Worm (Caenorhabditis elegans): Measurements from ENCODE around the gene valv-1.

DNA sequence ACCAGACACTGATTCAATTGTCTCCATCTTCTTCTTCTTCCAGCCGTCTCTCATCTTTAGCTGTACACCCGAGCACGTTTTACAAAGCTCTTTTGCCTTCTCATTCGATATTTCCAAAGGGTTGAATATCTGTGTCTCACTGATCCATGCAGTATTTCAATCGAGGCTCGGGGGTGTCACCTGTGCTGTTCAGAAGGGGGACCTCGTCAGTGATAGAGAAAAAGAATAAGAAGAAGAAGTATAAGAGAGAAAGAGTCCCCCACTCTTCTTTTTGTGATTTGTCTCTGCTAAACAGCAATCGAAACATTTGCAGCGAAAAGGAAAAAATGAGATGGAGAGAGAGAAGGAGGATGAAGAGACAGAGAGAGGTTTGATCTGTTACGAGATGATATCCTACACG is 19.1 kb downstream of the valv-1 start:
- no peak for TF ChIP-seq ham-2 (GFP tag; optimal IDR thresholded peaks at IDR 0.05)
- no peak for TF ChIP-seq elt-1 (tag; optimal IDR thresholded peaks at IDR 0.05; ENCODE audit: borderline replicate concordance, insufficient read depth)
- no peak for TF ChIP-seq mab-5 (tag; optimal IDR thresholded peaks at IDR 0.05)

Measured in whole organism, mixed stage, embryonic.